Fruit fly (Drosophila melanogaster) whole organism, wandering third instar larva: ENCODE measurements around the gene CG14537.

ENCODE experiments used
- Abd-B ChIP-seq: fragments of >200 bp; optimal IDR thresholded peaks from 2 replicates; lab custom pipeline; 2017; ENCODE audit warnings: missing biosample characterization, missing genetic modification characterization
- CG32264 ChIP-seq: fragments of 200-800 bp; sonication (Bioruptor generic); optimal IDR thresholded peaks from 2 replicates; lab custom pipeline; 2016; ENCODE audit warnings: missing biosample characterization, missing genetic modification characterization
- CrebA ChIP-seq: fragments of 200-800 bp; sonication (Bioruptor generic); optimal IDR thresholded peaks from 2 replicates; lab custom pipeline; 2016; ENCODE audit warnings: missing biosample characterization, mild to moderate bottlenecking, missing genetic modification characterization, borderline replicate concordance
- Dfd ChIP-seq: fragments of >200 bp; optimal IDR thresholded peaks from 2 replicates; lab custom pipeline; 2017; ENCODE audit warnings: missing biosample characterization, missing genetic modification characterization
- Dif ChIP-seq: fragments of 200-275, 200-300 bp; sonication (Bioruptor generic); optimal IDR thresholded peaks from 2 replicates; lab custom pipeline; 2018; ENCODE audit warnings: missing biosample characterization, missing genetic modification characterization; ENCODE audit not compliant: partially characterized antibody
- GATAd ChIP-seq: sonication (Bioruptor generic); optimal IDR thresholded peaks from 2 replicates; lab custom pipeline; 2016; ENCODE audit warnings: missing biosample characterization, missing genetic modification characterization
- HLH106 ChIP-seq: fragments of 200-800 bp; optimal IDR thresholded peaks from 3 replicates; lab custom pipeline; 2019; ENCODE audit warnings: missing biosample characterization, mild to moderate bottlenecking, missing genetic modification characterization, moderate library complexity
- Hnf4 ChIP-seq: fragments of 200-800 bp; sonication (Bioruptor generic); optimal IDR thresholded peaks from 2 replicates; lab custom pipeline; 2016; ENCODE audit warnings: missing biosample characterization, mild to moderate bottlenecking, missing genetic modification characterization
- Hr78 ChIP-seq: fragments of >200 bp; optimal IDR thresholded peaks from 2 replicates; lab custom pipeline; 2017; ENCODE audit warnings: missing biosample characterization, missing genetic modification characterization
- Hr83 ChIP-seq: fragments of 200-300 bp; sonication (Bioruptor generic); optimal IDR thresholded peaks from 2 replicates; lab custom pipeline; 2016; ENCODE audit warnings: missing biosample characterization, mild to moderate bottlenecking, missing genetic modification characterization, moderate library complexity; ENCODE audit not compliant: poor library complexity, severe bottlenecking
- Jra ChIP-seq: sonication (Bioruptor generic); optimal IDR thresholded peaks from 2 replicates; lab custom pipeline; 2016; ENCODE audit warnings: missing biosample characterization, missing genetic modification characterization
- Mio ChIP-seq: sonication (Bioruptor generic); optimal IDR thresholded peaks from 2 replicates; lab custom pipeline; 2016; ENCODE audit warnings: missing biosample characterization, missing genetic modification characterization
- Myc ChIP-seq: fragments of >200 bp; optimal IDR thresholded peaks from 2 replicates; lab custom pipeline; 2017
- N ChIP-seq: fragments of >200 bp; optimal IDR thresholded peaks from 2 replicates; lab custom pipeline; 2018; ENCODE audit warnings: missing biosample characterization, missing external identifiers, missing genetic modification characterization
- OdsH ChIP-seq: fragments of 200-800 bp; sonication (Bioruptor generic); optimal IDR thresholded peaks from 2 replicates; lab custom pipeline; 2016; ENCODE audit warnings: missing biosample characterization, mild to moderate bottlenecking, missing genetic modification characterization
- Rel ChIP-seq, 2 experiments: fragments of 200-800 bp; sonication (Bioruptor generic) in 1 of 2; optimal IDR thresholded peaks; 2 replicates in 1 of 2; 3 replicates in 1 of 2; lab custom pipeline; 2016 to 2019; ENCODE audit warnings: mild to moderate bottlenecking in 2 of 2, missing biosample characterization in 2 of 2, missing genetic modification characterization in 2 of 2, moderate library complexity in 1 of 2
- Sp1 ChIP-seq: fragments of 200-800 bp; sonication (Bioruptor generic); optimal IDR thresholded peaks from 3 replicates; lab custom pipeline; 2019; ENCODE audit warnings: missing biosample characterization, mild to moderate bottlenecking, missing genetic modification characterization, moderate library complexity
- Vsx2 ChIP-seq: fragments of 200-300, 225-300 bp; sonication (Bioruptor generic); optimal IDR thresholded peaks from 2 replicates; lab custom pipeline; 2018; ENCODE audit warnings: missing biosample characterization, missing genetic modification characterization; ENCODE audit not compliant: partially characterized antibody
- br ChIP-seq: fragments of 200-800 bp; sonication (Bioruptor generic); optimal IDR thresholded peaks from 2 replicates; lab custom pipeline; 2016; ENCODE audit warnings: missing biosample characterization, missing genetic modification characterization
- brk ChIP-seq: fragments of 200-800 bp; sonication (Bioruptor generic); optimal IDR thresholded peaks from 2 replicates; lab custom pipeline; 2016; ENCODE audit warnings: missing biosample characterization, mild to moderate bottlenecking, missing genetic modification characterization
- dl ChIP-seq, 2 experiments: fragments of 175-275, 200-275 bp in 1 of 2; fragments of 200-275 bp in 1 of 2; sonication (Bioruptor generic); optimal IDR thresholded peaks; lab custom pipeline; 2018; ENCODE audit warnings: mild to moderate bottlenecking in 2 of 2, missing biosample characterization in 2 of 2, missing genetic modification characterization in 2 of 2, moderate library complexity in 2 of 2; ENCODE audit not compliant: partially characterized antibody in 2 of 2, insufficient read depth in 1 of 2
- dmrt93B ChIP-seq: fragments of 200-800 bp; sonication (Bioruptor generic); optimal IDR thresholded peaks from 2 replicates; lab custom pipeline; 2018; ENCODE audit warnings: missing biosample characterization, mild to moderate bottlenecking, missing genetic modification characterization
- dsf ChIP-seq: sonication (Bioruptor generic); optimal IDR thresholded peaks from 2 replicates; lab custom pipeline; 2016; ENCODE audit warnings: missing biosample characterization, missing genetic modification characterization, borderline replicate concordance
- ey ChIP-seq: fragments of 200-800 bp; sonication (Bioruptor generic); optimal IDR thresholded peaks from 2 replicates; lab custom pipeline; 2016; ENCODE audit warnings: missing biosample characterization, missing genetic modification characterization
- fru ChIP-seq: fragments of 200-800 bp; sonication (Bioruptor generic); optimal IDR thresholded peaks from 3 replicates; lab custom pipeline; 2016; ENCODE audit warnings: missing biosample characterization, mild to moderate bottlenecking, missing genetic modification characterization
- jim ChIP-seq: fragments of 175-275, 200-325 bp; sonication (Bioruptor generic); optimal IDR thresholded peaks from 2 replicates; lab custom pipeline; 2016; ENCODE audit warnings: missing biosample characterization, mild to moderate bottlenecking, missing genetic modification characterization
- lola ChIP-seq: fragments of >200 bp; optimal IDR thresholded peaks from 2 replicates; lab custom pipeline; 2017; ENCODE audit warnings: missing biosample characterization, missing genetic modification characterization
- pan ChIP-seq: fragments of >200 bp; optimal IDR thresholded peaks from 2 replicates; lab custom pipeline; 2017
- psq ChIP-seq: fragments of 200-800 bp; sonication (Bioruptor generic); optimal IDR thresholded peaks from 3 replicates; lab custom pipeline; 2017; ENCODE audit warnings: missing biosample characterization, mild to moderate bottlenecking, missing genetic modification characterization, moderate library complexity
- rgr ChIP-seq: fragments of 200-800 bp; sonication (Bioruptor generic); optimal IDR thresholded peaks from 3 replicates; lab custom pipeline; 2016; ENCODE audit warnings: missing biosample characterization, mild to moderate bottlenecking, missing genetic modification characterization
- sage ChIP-seq: fragments of 200-800 bp; sonication (Bioruptor generic); optimal IDR thresholded peaks from 2 replicates; lab custom pipeline; 2016; ENCODE audit warnings: missing biosample characterization, mild to moderate bottlenecking, missing genetic modification characterization
- sv ChIP-seq: fragments of 200-800 bp; sonication (Bioruptor generic); optimal IDR thresholded peaks from 3 replicates; lab custom pipeline; 2016; ENCODE audit warnings: missing biosample characterization, missing genetic modification characterization
- tai ChIP-seq: sonication (Bioruptor generic); optimal IDR thresholded peaks from 2 replicates; lab custom pipeline; 2016; ENCODE audit warnings: missing biosample characterization, missing genetic modification characterization
- usp ChIP-seq: fragments of >200 bp; optimal IDR thresholded peaks from 2 replicates; lab custom pipeline; 2017; ENCODE audit warnings: missing biosample characterization, missing genetic modification characterization
- woc ChIP-seq: sonication (Bioruptor generic); optimal IDR thresholded peaks from 2 replicates; lab custom pipeline; 2016; ENCODE audit warnings: missing biosample characterization, mild to moderate bottlenecking, missing genetic modification characterization

Gene CG14537

DNA sequence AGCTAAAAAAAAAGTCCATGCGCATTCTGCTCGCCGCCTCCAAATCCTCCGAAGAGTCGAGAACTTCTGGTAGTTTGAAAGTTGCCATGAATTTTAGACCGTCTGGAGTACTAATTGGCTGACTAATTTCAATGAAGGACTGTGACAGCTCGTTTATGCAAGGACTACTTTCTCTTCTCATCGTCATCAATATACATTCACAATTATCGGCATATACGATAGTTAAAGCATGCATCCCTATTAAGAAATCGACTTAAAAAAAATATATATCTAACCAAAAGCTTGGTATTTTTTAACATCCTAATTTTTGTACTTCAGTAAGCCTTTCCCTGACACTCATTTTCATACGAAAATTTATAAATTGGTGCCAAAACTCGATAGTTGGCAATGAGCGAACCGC is at the start of gene CG14537:
CG14537 (plus strand) TSS at position 301 of the 400 bp plus-strand sequence.
- TF ChIP-seq usp (GFP tag; lab: Kevin White, UChicago) (no peak), HLH106 (no peak), Rel (GFP tag; optimal IDR thresholded peaks at IDR 0.05; lab: Kevin White, UChicago) (no peak), Rel (tag; optimal IDR thresholded peaks at IDR 0.05; lab: Kevin White, UChicago) (no peak), GATAd (GFP tag; lab: Kevin White, UChicago) (no peak), Jra (GFP tag; lab: Kevin White, UChicago) (no peak), lola (no peak), OdsH (GFP tag; lab: Kevin White, UChicago) (no peak), Mio (GFP tag; lab: Kevin White, UChicago) (no peak), psq (GFP tag; lab: Kevin White, UChicago) (no peak), fru (GFP tag; lab: Kevin White, UChicago) (no peak), br (no peak), sage (GFP tag; lab: Kevin White, UChicago) (no peak), jim (no peak), rgr (no peak), Hnf4 (GFP tag; lab: Kevin White, UChicago) (no peak)

DNA sequence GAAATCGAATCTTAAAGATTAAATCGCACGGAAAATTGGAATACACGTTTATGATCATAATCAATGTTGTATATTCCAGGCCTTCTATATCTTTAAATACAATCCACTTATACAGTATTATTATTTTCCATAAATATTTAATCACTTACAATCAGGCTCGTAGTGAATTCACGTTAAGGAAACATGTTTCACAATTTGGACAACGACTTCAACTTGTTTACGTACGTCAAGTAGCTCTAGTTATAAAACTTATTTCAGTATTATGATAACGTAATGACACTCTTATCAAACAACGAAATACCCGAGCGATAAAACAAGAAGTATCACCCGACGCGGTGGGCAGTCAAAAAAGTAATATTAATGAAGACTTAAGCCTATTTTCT is 48.9 kb upstream of the CG14537 start:
- TF ChIP-seq HLH106 (no peak), Vsx2 (no peak), Sp1 (GFP tag; lab: Kevin White, UChicago) (no peak), Hr78 (GFP tag; lab: Kevin White, UChicago) (no peak), brk (GFP tag; lab: Kevin White, UChicago) (no peak), rgr (no peak), Abd-B (GFP tag; lab: Kevin White, UChicago) (no peak), psq (GFP tag; lab: Kevin White, UChicago) (no peak)

DNA sequence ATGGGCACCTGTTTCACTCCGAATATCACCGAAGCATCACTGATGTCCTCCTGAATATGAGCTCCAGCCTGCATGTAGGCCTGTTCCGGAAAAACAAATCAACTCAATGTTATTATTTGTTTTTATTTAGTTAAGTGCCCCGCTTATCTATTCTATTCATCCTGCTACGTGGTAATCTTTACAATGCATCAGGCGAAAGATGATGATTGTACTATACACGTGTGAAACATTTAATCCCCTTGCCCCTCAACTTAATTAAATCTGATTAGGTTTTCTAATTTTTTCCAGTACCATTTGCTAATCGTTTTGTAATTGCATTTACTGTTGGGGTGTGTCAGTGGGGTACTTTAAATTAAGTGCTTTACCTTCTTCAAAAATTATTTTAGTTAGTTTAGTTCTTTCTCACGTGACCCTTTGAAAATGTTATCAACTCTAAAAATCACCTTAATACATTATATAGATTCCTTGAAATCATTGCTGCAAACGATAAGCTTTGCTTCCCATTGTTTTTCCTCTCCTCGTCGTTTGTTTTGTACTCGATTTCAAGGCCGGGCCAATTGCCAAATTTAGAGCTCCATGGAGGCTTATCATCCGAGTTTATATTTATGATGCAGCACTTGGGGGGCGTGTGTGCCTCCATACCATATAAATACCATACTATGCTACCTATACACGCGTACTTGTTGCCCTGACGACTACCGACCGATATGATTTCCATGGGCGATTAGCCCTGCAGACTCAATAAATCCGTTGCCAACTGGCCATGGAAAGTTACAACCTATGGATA is 45.4 kb upstream of the CG14537 start:
- TF ChIP-seq sage (GFP tag; lab: Kevin White, UChicago) (no peak), N (GFP tag; lab: Kevin White, UChicago) (no peak), Myc (lab: Kevin White, UChicago) (no peak), pan (no peak), usp (GFP tag; lab: Kevin White, UChicago) (no peak), Vsx2 (no peak), Hr83 (GFP tag; lab: Kevin White, UChicago) (no peak), Jra (GFP tag; lab: Kevin White, UChicago) (no peak), tai (no peak), Dif (GFP tag; lab: Kevin White, UChicago) (no peak), Dfd (GFP tag; lab: Kevin White, UChicago) (no peak), Sp1 (GFP tag; lab: Kevin White, UChicago) (no peak), brk (GFP tag; lab: Kevin White, UChicago) (no peak), fru (GFP tag; lab: Kevin White, UChicago) (no peak), Abd-B (GFP tag; lab: Kevin White, UChicago) (no peak), CrebA (GFP tag; lab: Kevin White, UChicago) (no peak), Hnf4 (GFP tag; lab: Kevin White, UChicago) (no peak), br (no peak)

DNA sequence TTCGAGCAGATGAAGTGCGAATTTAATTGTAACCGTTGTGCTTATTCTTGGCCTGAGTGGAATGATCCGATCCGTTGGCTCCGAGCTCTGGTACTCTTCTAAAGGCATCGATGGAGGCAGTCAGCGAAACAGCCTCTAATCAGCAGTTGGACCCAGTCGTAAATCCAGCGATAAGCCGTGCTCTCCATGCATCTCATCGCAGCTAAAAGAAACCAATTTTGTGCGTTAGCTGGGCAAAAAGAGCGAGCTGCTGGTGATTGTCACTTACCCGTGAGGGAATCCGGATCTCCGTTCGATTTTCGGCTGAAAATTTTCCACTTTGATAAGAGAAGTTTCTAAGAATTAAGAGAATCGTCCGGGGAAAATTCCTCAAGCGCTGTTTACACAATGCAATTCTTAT is 44.4 kb upstream of the CG14537 start, which contains the start of gene LKRSDH:
LKRSDH (minus strand) TSS at position 101 of the 400 bp plus-strand sequence.
- TF ChIP-seq sv (GFP tag; lab: Kevin White, UChicago) (no peak), dl (GFP tag; optimal IDR thresholded peaks at IDR 0.05; lab: Kevin White, UChicago; ENCODE audit: insufficient read depth in 1 of 2, partially characterized antibody in 2 of 2) (peak in 1 of 2 experiments; percentile 36)

DNA sequence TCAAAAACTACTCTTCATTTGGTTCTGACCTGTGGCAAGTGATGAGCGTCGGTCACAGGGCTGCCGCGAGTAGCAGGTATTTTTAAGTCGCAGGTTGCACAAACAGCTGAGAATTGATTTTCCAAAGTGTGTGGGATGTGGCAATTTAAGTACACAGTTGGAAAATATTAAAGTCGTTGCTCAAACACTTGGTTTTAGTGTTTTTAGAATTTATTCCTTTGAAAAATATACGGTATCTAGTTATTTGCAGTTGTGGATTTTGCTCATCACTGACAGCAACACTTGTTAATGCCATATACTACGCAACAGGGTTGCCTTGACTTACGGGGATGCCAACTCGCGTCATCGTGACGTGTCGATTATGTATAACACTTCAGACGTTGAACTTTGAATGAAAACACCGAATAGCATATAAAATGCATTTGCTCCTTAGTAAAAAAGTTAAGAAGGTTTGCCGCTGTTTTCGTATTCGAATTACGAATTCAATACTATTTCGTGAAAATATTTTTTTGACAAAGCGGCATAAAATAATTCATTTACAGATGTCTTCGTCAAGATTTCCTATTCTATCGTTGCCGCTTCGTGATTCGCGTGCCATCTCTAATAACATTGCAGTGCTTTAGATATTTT is 40.3 kb upstream of the CG14537 start, which contains the start of the genes Herp and r2d2:
Herp (minus strand) TSS at position 255 of the 630 bp plus-strand sequence.
r2d2 (plus strand) TSS at position 344 of the 630 bp plus-strand sequence.
- TF ChIP-seq dsf (GFP tag; lab: Kevin White, UChicago) (peak; percentile 52), pan (no peak), Dif (GFP tag; lab: Kevin White, UChicago) (no peak), HLH106 (peak; percentile 94), Hr78 (GFP tag; lab: Kevin White, UChicago) (no peak), Sp1 (GFP tag; lab: Kevin White, UChicago) (peak; percentile 92), tai (no peak), sv (GFP tag; lab: Kevin White, UChicago) (peak; percentile 90), jim (no peak), usp (GFP tag; lab: Kevin White, UChicago) (no peak), sage (GFP tag; lab: Kevin White, UChicago) (no peak), Hnf4 (GFP tag; lab: Kevin White, UChicago) (peak; percentile 79), dmrt93B (GFP tag; lab: Kevin White, UChicago) (peak; percentile 81), OdsH (GFP tag; lab: Kevin White, UChicago) (peak; percentile 80), woc (GFP tag; lab: Kevin White, UChicago) (peak; percentile 98), CG32264 (GFP tag; lab: Kevin White, UChicago) (peak; percentile 72), Vsx2 (no peak), lola (no peak), fru (GFP tag; lab: Kevin White, UChicago) (peak; percentile 90), Jra (GFP tag; lab: Kevin White, UChicago) (peak; percentile 61), Abd-B (GFP tag; lab: Kevin White, UChicago) (no peak), Hr83 (GFP tag; lab: Kevin White, UChicago) (no peak), rgr (peak; percentile 86), N (GFP tag; lab: Kevin White, UChicago) (no peak), psq (GFP tag; lab: Kevin White, UChicago) (peak; percentile 75), ey (peak; percentile 89)
